Worm (Caenorhabditis elegans) whole organism, early embryonic: ENCODE measurements around the gene srg-33.

Experiments
- B0310.2 ChIP-seq: sonication (generic microtip); optimal IDR thresholded peaks from 2 replicates; lab custom pipeline; 2016; ENCODE audit warnings: mild to moderate bottlenecking, missing genetic modification characterization, missing compliant biosample characterization
- ama-1 ChIP-seq: fragments of 150-350 bp; optimal IDR thresholded peaks from 2 replicates; lab custom pipeline; 2014
- ceh-36 ChIP-seq: sonication (generic microtip); optimal IDR thresholded peaks from 2 replicates; lab custom pipeline; 2016; ENCODE audit warnings: missing genetic modification characterization, inconsistent platforms, missing compliant biosample characterization
- flt-1 ChIP-seq: fragments of 200-800 bp; sonication (Bioruptor generic); IDR thresholded peaks from 2 replicates; pipeline ENCODE4 v1.3.6; 2022; ENCODE audit warnings: missing genetic modification characterization, missing compliant biosample characterization
- hmbx-1 ChIP-seq: sonication (generic microtip); optimal IDR thresholded peaks from 2 replicates; lab custom pipeline; 2016; ENCODE audit warnings: mild to moderate bottlenecking, missing genetic modification characterization, missing compliant biosample characterization
- hnd-1 ChIP-seq: sonication (generic microtip); optimal IDR thresholded peaks from 2 replicates; lab custom pipeline; 2016; ENCODE audit warnings: missing genetic modification characterization, missing compliant biosample characterization
- tra-4 ChIP-seq: sonication (generic microtip); optimal IDR thresholded peaks from 2 replicates; lab custom pipeline; 2017; ENCODE audit warnings: missing genetic modification characterization, missing compliant biosample characterization

DNA sequence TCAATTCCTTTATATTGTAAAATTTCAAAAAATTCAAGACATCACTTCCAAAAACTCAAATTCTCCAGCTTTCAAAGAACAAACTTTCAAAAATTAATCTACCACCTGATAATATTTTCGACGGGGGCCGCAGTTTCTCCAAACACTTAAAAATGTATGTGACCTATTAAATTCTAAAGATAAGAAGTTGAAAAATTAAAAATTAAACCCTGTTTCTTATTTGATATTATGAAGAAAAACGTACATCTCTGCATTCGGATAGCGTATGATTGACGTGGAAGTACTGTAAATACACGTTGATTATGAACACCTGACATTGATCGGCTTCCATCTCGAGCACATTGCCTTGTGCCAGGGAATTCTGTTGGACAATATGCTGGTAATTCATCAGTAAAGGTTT, 14.1 kb downstream of the srg-33 start:
- TF ChIP-seq B0310.2 (tag; lab: Kevin White, UChicago) = no peak
- TF ChIP-seq ama-1 (lab: Kevin White, UChicago) = no peak
- TF ChIP-seq flt-1 (GFP tag; lab: Robert Waterston, UW) = no peak
- no peak for TF ChIP-seq tra-4
- no peak for TF ChIP-seq hnd-1
- no peak for TF ChIP-seq hmbx-1 (tag; lab: Kevin White, UChicago)
- TF ChIP-seq ceh-36 = no peak
